Worm (Caenorhabditis elegans) whole organism, late embryonic: Measurements from ENCODE around the gene F53B3.6.

ENCODE experiments used
- C08G9.2 ChIP-seq: sonication (generic microtip); optimal IDR thresholded peaks from 2 replicates; lab custom pipeline; 2016; ENCODE audit warnings: mild to moderate bottlenecking, missing genetic modification characterization, moderate library complexity, missing compliant biosample characterization
- K02D7.2 ChIP-seq: sonication (generic microtip); optimal IDR thresholded peaks from 2 replicates; lab custom pipeline; 2017; ENCODE audit warnings: mild to moderate bottlenecking, missing genetic modification characterization, missing compliant biosample characterization
- K09A11.1 ChIP-seq: sonication (generic microtip); optimal IDR thresholded peaks from 2 replicates; lab custom pipeline; 2017; ENCODE audit warnings: antibody characterized with exemption, mild to moderate bottlenecking, missing genetic modification characterization, missing compliant biosample characterization; ENCODE audit not compliant: insufficient read depth
- ahr-1 ChIP-seq: sonication (generic microtip); optimal IDR thresholded peaks from 2 replicates; lab custom pipeline; 2016; ENCODE audit warnings: missing genetic modification characterization, missing compliant biosample characterization
- ceh-14 ChIP-seq: sonication (generic microtip); optimal IDR thresholded peaks from 2 replicates; lab custom pipeline; 2016; ENCODE audit warnings: missing genotype, missing genetic modification characterization, missing compliant biosample characterization
- ceh-19 ChIP-seq: fragments of 200-800 bp; sonication (Bioruptor generic); optimal IDR thresholded peaks from 2 replicates; lab custom pipeline; 2018; ENCODE audit warnings: mild to moderate bottlenecking, missing genetic modification characterization, missing compliant biosample characterization
- ceh-2 ChIP-seq: sonication (generic microtip); optimal IDR thresholded peaks from 2 replicates; lab custom pipeline; 2016; ENCODE audit warnings: missing genotype, missing genetic modification characterization, missing compliant biosample characterization
- ceh-22 ChIP-seq: sonication (generic microtip); optimal IDR thresholded peaks from 2 replicates; lab custom pipeline; 2017; ENCODE audit warnings: missing biosample characterization, missing genetic modification characterization
- ceh-30 ChIP-seq: fragments of 150-350 bp; optimal IDR thresholded peaks from 2 replicates; lab custom pipeline; 2014; ENCODE audit warnings: missing biosample characterization, missing genetic modification characterization
- ceh-31 ChIP-seq: sonication (generic microtip); optimal IDR thresholded peaks from 2 replicates; lab custom pipeline; 2016; ENCODE audit warnings: missing genetic modification characterization, missing compliant biosample characterization
- ceh-6 ChIP-seq: fragments of 200-800 bp; sonication (Bioruptor generic); optimal IDR thresholded peaks from 2 replicates; lab custom pipeline; 2018; ENCODE audit warnings: mild to moderate bottlenecking, missing genetic modification characterization, missing compliant biosample characterization
- ceh-9 ChIP-seq: sonication (generic microtip); optimal IDR thresholded peaks from 2 replicates; lab custom pipeline; 2016; ENCODE audit warnings: mild to moderate bottlenecking, missing genetic modification characterization, inconsistent platforms, missing compliant biosample characterization
- che-1 ChIP-seq: sonication (generic microtip); optimal IDR thresholded peaks from 2 replicates; lab custom pipeline; 2016; ENCODE audit warnings: mild to moderate bottlenecking, missing genetic modification characterization, missing compliant biosample characterization
- dmd-4 ChIP-seq: sonication (generic microtip); optimal IDR thresholded peaks from 2 replicates; lab custom pipeline; 2016; ENCODE audit warnings: borderline replicate concordance, missing genetic modification characterization, missing compliant biosample characterization
- dve-1 ChIP-seq: sonication (generic microtip); optimal IDR thresholded peaks from 2 replicates; lab custom pipeline; 2017; ENCODE audit warnings: antibody characterized with exemption, mild to moderate bottlenecking, missing genetic modification characterization, missing compliant biosample characterization
- elt-2 ChIP-seq: sonication (generic microtip); optimal IDR thresholded peaks from 2 replicates; lab custom pipeline; 2016; ENCODE audit warnings: missing genetic modification reagents, missing genetic modification characterization, missing compliant biosample characterization
- eyg-1 ChIP-seq: sonication (generic microtip); optimal IDR thresholded peaks from 2 replicates; lab custom pipeline; 2016; ENCODE audit warnings: missing genotype, missing genetic modification characterization, missing compliant biosample characterization
- fax-1 ChIP-seq: sonication (generic microtip); optimal IDR thresholded peaks from 2 replicates; lab custom pipeline; 2016; ENCODE audit warnings: missing genotype, missing genetic modification characterization, missing compliant biosample characterization
- fkh-6 ChIP-seq: sonication (generic microtip); optimal IDR thresholded peaks from 2 replicates; lab custom pipeline; 2016; ENCODE audit warnings: missing genetic modification characterization, missing compliant biosample characterization
- hlh-6 ChIP-seq: sonication (generic microtip); optimal IDR thresholded peaks from 2 replicates; lab custom pipeline; 2016; ENCODE audit warnings: missing genotype, missing genetic modification characterization, missing compliant biosample characterization
- hlh-8 ChIP-seq: sonication (generic microtip); optimal IDR thresholded peaks from 2 replicates; lab custom pipeline; 2016; ENCODE audit warnings: missing genotype, missing genetic modification characterization, missing compliant biosample characterization
- lim-6 ChIP-seq: sonication (generic microtip); optimal IDR thresholded peaks from 2 replicates; lab custom pipeline; 2016; ENCODE audit warnings: missing genetic modification characterization, missing compliant biosample characterization
- lin-11 ChIP-seq: fragments of 200-800 bp; sonication (Bioruptor generic); optimal IDR thresholded peaks from 2 replicates; lab custom pipeline; 2018; ENCODE audit warnings: mild to moderate bottlenecking, missing genetic modification characterization, missing compliant biosample characterization
- mec-3 ChIP-seq: sonication (generic microtip); optimal IDR thresholded peaks from 2 replicates; lab custom pipeline; 2016; ENCODE audit warnings: borderline replicate concordance, missing genetic modification characterization, missing compliant biosample characterization
- nfya-1 ChIP-seq: sonication (generic microtip); optimal IDR thresholded peaks from 2 replicates; lab custom pipeline; 2017; ENCODE audit warnings: missing genetic modification characterization, mild to moderate bottlenecking, missing compliant biosample characterization, antibody characterized with exemption, moderate library complexity
- nhr-232 ChIP-seq: sonication (generic microtip); optimal IDR thresholded peaks from 2 replicates; lab custom pipeline; 2016; ENCODE audit warnings: missing genetic modification characterization, missing compliant biosample characterization
- odd-2 ChIP-seq: sonication (generic microtip); optimal IDR thresholded peaks from 2 replicates; lab custom pipeline; 2017; ENCODE audit warnings: antibody characterized with exemption, mild to moderate bottlenecking, missing genetic modification characterization, missing compliant biosample characterization
- pag-3 ChIP-seq: sonication (generic microtip); optimal IDR thresholded peaks from 2 replicates; lab custom pipeline; 2016; ENCODE audit warnings: missing compliant biosample characterization, missing genetic modification characterization, borderline replicate concordance
- pha-4 ChIP-seq: fragments of 150-350 bp; optimal IDR thresholded peaks from 2 replicates; lab custom pipeline; 2018; ENCODE audit warnings: missing biosample characterization, missing genetic modification reagents, missing genetic modification characterization
- pqm-1 ChIP-seq: sonication (generic microtip); optimal IDR thresholded peaks from 2 replicates; lab custom pipeline; 2016; ENCODE audit warnings: missing genetic modification characterization, missing compliant biosample characterization
- pros-1 ChIP-seq: fragments of 150-350 bp; optimal IDR thresholded peaks from 2 replicates; lab custom pipeline; 2014; ENCODE audit warnings: missing biosample characterization, missing genetic modification reagents, missing genetic modification characterization
- ref-2 ChIP-seq: sonication (generic microtip); optimal IDR thresholded peaks from 2 replicates; lab custom pipeline; 2016; ENCODE audit warnings: missing genetic modification characterization, missing compliant biosample characterization
- rnt-1 ChIP-seq: sonication (generic microtip); optimal IDR thresholded peaks from 2 replicates; lab custom pipeline; 2016; ENCODE audit warnings: missing genetic modification characterization, missing compliant biosample characterization
- sox-4 ChIP-seq: sonication (generic microtip); optimal IDR thresholded peaks from 2 replicates; lab custom pipeline; 2017; ENCODE audit warnings: mild to moderate bottlenecking, missing genetic modification characterization, inconsistent platforms, missing compliant biosample characterization
- syd-9 ChIP-seq: sonication (generic microtip); optimal IDR thresholded peaks from 2 replicates; lab custom pipeline; 2016; ENCODE audit warnings: mild to moderate bottlenecking, missing genetic modification characterization, moderate library complexity, missing compliant biosample characterization
- tbx-2 ChIP-seq: sonication (generic microtip); optimal IDR thresholded peaks from 2 replicates; lab custom pipeline; 2016; ENCODE audit warnings: missing genetic modification characterization, missing compliant biosample characterization
- tbx-7 ChIP-seq: sonication (generic microtip); optimal IDR thresholded peaks from 2 replicates; lab custom pipeline; 2016; ENCODE audit warnings: missing genotype, missing genetic modification characterization, missing compliant biosample characterization
- unc-42 ChIP-seq: sonication (generic microtip); optimal IDR thresholded peaks from 2 replicates; lab custom pipeline; 2016; ENCODE audit warnings: missing genotype, missing genetic modification characterization, missing compliant biosample characterization
- zip-5 ChIP-seq: sonication (generic microtip); optimal IDR thresholded peaks from 2 replicates; lab custom pipeline; 2016; ENCODE audit warnings: missing genetic modification characterization, missing compliant biosample characterization

The F53B3.6 gene

ce11 chrX:2885318-2885908 is 21.4 kb downstream of the F53B3.6 start, which contains the start of gene vang-1 (continued):
- TF ChIP-seq ceh-6 (GFP tag; lab: Kevin White, UChicago) (peak; percentile 57), tbx-2 (tag; lab: Kevin White, UChicago) (peak; percentile 74), ceh-31 (tag; lab: Kevin White, UChicago) (peak; percentile 67), rnt-1 (tag; lab: Kevin White, UChicago) (peak; percentile 92), K09A11.1 (tag; lab: Kevin White, UChicago) (no peak), hlh-6 (tag; lab: Kevin White, UChicago) (peak; percentile 39), elt-2 (tag; lab: Kevin White, UChicago) (peak; percentile 16), unc-42 (tag; lab: Kevin White, UChicago) (peak; percentile 15), ceh-19 (GFP tag; lab: Kevin White, UChicago) (peak; percentile 72)
- TF ChIP-seq, all 69 proteins: peak for 28

- TF ChIP-seq dmd-4, result no peak
- TF ChIP-seq eyg-1 (tag; lab: Kevin White, UChicago), result no peak
- TF ChIP-seq ceh-22 (tag; lab: Kevin White, UChicago), result no peak
- TF ChIP-seq rnt-1 (tag; lab: Kevin White, UChicago), result no peak
- no peak for TF ChIP-seq unc-42 (tag; lab: Kevin White, UChicago)
- no peak for TF ChIP-seq ceh-30 (tag; lab: Kevin White, UChicago)
- TF ChIP-seq ceh-19 (GFP tag; lab: Kevin White, UChicago), result no peak
- no peak for TF ChIP-seq ahr-1
- no peak for TF ChIP-seq sox-4 (tag; lab: Kevin White, UChicago)
- no peak for TF ChIP-seq ref-2 (tag; lab: Kevin White, UChicago)
- no peak for TF ChIP-seq nfya-1
Observed at ce11 chrX:2890041-2890650, 26.1 kb downstream of the F53B3.6 start.

DNA sequence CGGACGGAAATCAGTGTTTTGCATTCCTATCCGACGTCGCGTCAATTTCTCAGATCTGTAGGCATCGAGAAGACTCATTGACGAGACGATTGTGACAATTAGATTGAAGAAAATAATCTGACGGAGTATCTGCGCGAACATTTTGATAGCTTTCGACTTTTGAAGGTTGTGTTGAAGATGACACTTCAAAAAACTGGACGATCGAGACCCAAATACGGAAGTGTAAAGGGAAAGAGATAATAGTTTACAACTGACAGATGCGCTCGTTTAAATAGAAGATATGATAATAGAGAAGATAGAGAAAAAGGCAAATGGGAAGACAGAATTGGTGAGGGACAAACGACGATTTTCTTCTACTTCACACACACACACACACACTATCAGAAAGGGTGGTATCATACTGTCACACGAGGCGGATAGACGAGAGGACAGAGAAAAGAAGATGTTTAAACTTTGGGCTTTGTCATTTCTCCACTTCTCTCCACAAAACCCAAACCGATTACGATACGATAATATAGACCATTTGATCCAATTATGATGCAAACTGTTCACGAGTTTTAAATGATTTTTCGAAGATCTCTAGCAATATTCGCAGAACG is 27.2 kb downstream of the F53B3.6 start, which contains the start of gene B0410.3:
B0410.3 (minus strand) TSS at position 351 of the 599 bp plus-strand sequence.
- peak; percentile 18 for TF ChIP-seq rnt-1 (tag; lab: Kevin White, UChicago)
- no peak for TF ChIP-seq pag-3 (tag; lab: Kevin White, UChicago)
- no peak for TF ChIP-seq ceh-31 (tag; lab: Kevin White, UChicago)
- TF ChIP-seq, all 69 proteins: peak for 1

DNA sequence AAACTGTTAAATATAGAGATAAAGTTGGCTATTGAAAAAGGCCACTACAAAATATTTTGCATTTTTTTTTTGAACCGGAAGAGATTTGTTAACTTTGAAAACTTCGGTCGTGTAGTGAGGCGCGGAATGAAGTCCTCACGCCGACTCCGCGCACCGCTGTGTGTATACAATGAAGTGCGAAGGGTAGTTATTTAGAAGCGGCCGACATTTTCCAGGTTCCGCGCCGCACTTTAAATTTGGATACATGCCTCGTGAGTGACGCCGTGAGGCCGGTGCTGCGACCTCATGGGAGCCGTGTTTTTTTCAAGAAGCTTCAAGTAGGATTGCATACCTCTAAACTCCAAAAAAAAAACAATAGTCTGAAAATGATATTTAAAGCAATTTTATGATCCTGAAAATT is 27.9 kb downstream of the F53B3.6 start:
- TF ChIP-seq ceh-9 (tag; lab: Kevin White, UChicago) (no peak), hlh-8 (tag; lab: Kevin White, UChicago) (no peak), fax-1 (tag; lab: Kevin White, UChicago) (no peak), dmd-4 (no peak), lin-11 (no peak), ahr-1 (no peak), zip-5 (no peak), hlh-6 (tag; lab: Kevin White, UChicago) (no peak), unc-42 (tag; lab: Kevin White, UChicago) (no peak), pha-4 (tag; lab: Kevin White, UChicago) (no peak), dve-1 (no peak), ceh-2 (tag; lab: Kevin White, UChicago) (no peak)

DNA sequence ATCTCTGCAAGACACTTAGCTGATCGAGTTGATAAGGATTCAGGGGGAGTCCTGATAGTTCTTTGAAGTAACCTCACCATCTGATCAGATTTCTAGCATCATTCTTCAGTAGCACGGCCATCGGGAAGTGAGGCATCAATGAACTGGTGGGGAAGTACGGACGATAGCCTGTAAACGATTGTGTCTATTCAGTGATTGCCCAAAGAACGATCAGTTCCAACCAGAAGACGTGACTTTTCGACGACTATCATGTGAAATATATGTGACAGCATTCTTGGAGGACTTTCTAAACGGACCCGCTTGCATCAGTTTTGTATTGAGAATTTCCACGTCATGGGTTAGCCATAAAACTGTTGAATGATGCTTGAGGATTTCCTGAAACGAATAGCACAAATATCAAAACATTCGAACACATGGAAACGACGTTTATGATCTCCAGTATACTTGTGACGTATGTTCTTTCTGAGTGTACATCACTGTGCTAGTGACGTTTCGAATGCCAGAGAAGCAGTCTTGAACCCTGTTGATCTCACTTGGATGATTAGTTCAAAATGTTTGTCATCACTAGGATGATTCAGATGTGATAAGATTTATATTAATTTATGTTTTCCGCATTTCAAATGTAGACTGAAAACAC is 29.1 kb downstream of the F53B3.6 start:
- TF ChIP-seq syd-9 (no peak), pqm-1 (tag; lab: Kevin White, UChicago) (no peak), ceh-9 (tag; lab: Kevin White, UChicago) (no peak), tbx-7 (tag; lab: Kevin White, UChicago) (no peak), fax-1 (tag; lab: Kevin White, UChicago) (no peak), ceh-14 (no peak), ceh-22 (tag; lab: Kevin White, UChicago) (no peak), sox-4 (tag; lab: Kevin White, UChicago) (no peak), odd-2 (tag; lab: Kevin White, UChicago) (no peak), K02D7.2 (no peak), pros-1 (tag; lab: Kevin White, UChicago) (no peak), lim-6 (tag; lab: Kevin White, UChicago) (no peak), zip-5 (no peak), mec-3 (no peak), ceh-19 (GFP tag; lab: Kevin White, UChicago) (no peak), pag-3 (tag; lab: Kevin White, UChicago) (no peak), che-1 (tag; lab: Kevin White, UChicago) (no peak), fkh-6 (tag; lab: Kevin White, UChicago) (no peak), C08G9.2 (tag; lab: Kevin White, UChicago) (no peak), nhr-232 (no peak)
